Worm (Caenorhabditis elegans) whole organism, L3 larva: ENCODE results near the gene alkb-8.

Source experiments
- ceh-9 ChIP-seq: sonication (generic microtip); optimal IDR thresholded peaks from 2 replicates; lab custom pipeline; 2018; ENCODE audit warnings: missing biosample characterization, missing genetic modification characterization
- egl-5 ChIP-seq: fragments of 150-350 bp; optimal IDR thresholded peaks from 2 replicates; lab custom pipeline; 2017; ENCODE audit warnings: missing biosample characterization, missing genetic modification reagents, missing genetic modification characterization, inconsistent platforms
- nhr-11 ChIP-seq: fragments of 150-350 bp; optimal IDR thresholded peaks from 2 replicates; lab custom pipeline; 2014; ENCODE audit warnings: missing biosample characterization, missing genetic modification characterization
- nhr-67 ChIP-seq: fragments of 150-350 bp; optimal IDR thresholded peaks from 2 replicates; lab custom pipeline; 2014; ENCODE audit warnings: missing biosample characterization, missing genetic modification characterization
- unc-62 ChIP-seq: fragments of 150-350 bp; sonication (generic microtip); optimal IDR thresholded peaks from 4 replicates; lab custom pipeline; 2014; ENCODE audit warnings: missing biosample characterization, missing genetic modification reagents, missing genetic modification characterization

ce11 chrIII:3737742-3738141, 28.6 kb downstream of the alkb-8 start:
- TF ChIP-seq unc-62 (GFP tag; lab: Kevin White, UChicago) = no peak
- TF ChIP-seq egl-5 (tag; lab: Kevin White, UChicago) = no peak
- TF ChIP-seq nhr-11 (tag; lab: Kevin White, UChicago) = no peak
- no peak for TF ChIP-seq ceh-9
- TF ChIP-seq nhr-67 = no peak
